Worm (Caenorhabditis elegans) whole organism, L1 larva: ENCODE measurements around the gene F42A10.7.

Experiments used
- ceh-82 ChIP-seq, 3 experiments: fragments of 150-350 bp in 1 of 3; sonication (generic microtip) in 2 of 3; optimal IDR thresholded peaks; 2 replicates each; lab custom pipeline; 2014 to 2017; ENCODE audit warnings: missing biosample characterization in 3 of 3, missing genetic modification characterization in 3 of 3
- ceh-88 ChIP-seq: fragments of 200-800 bp; sonication (Bioruptor generic); IDR thresholded peaks from 2 replicates; pipeline ENCODE4 v1.3.6; 2022; ENCODE audit warnings: missing genetic modification characterization, missing compliant biosample characterization
- efl-1 ChIP-seq, 4 experiments: fragments of 150-350 bp; optimal IDR thresholded peaks in 3 of 4; peaks in 1 of 4; 1 replicate in 1 of 4; 2 replicates in 3 of 4; lab custom pipeline; 2014; ENCODE audit warnings: missing biosample characterization in 2 of 4, missing genetic modification characterization in 2 of 4, missing genetic modification reagents in 2 of 4
- fkh-4 ChIP-seq: sonication (generic microtip); optimal IDR thresholded peaks from 2 replicates; lab custom pipeline; 2016; ENCODE audit warnings: missing compliant biosample characterization, missing genetic modification characterization, borderline replicate concordance
- nhr-237 ChIP-seq: fragments of 150-350 bp; optimal IDR thresholded peaks from 2 replicates; lab custom pipeline; 2014; ENCODE audit warnings: missing biosample characterization, missing genetic modification characterization
- nhr-77 ChIP-seq: fragments of 150-350 bp; optimal IDR thresholded peaks from 2 replicates; lab custom pipeline; 2014; ENCODE audit warnings: missing biosample characterization, missing genetic modification characterization

DNA sequence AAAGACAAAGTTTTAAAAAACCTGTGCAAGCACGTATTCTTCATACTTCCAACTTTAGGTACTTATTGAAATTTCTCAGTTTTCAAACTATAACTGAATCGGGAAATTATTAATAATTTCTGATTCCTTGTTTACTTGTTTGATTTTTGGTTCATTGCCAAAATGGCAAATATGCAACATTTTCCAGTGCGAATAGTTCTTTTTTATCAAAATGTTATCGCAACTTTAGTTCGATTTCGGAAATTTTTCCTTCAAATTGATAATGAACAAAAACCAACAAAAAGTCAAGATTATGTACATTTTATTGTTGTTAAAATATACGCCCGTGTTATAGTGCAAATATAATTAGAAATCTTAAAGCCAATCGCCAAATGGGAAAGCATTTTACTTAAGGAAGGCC is 855 bp downstream of the F42A10.7 start:
- TF ChIP-seq efl-1 (optimal IDR thresholded peaks at IDR 0.05; lab: Kevin White, UChicago) = no peak
- TF ChIP-seq efl-1 (GFP tag; optimal IDR thresholded peaks at IDR 0.05 in 1 of 2; lab: Kevin White, UChicago) = no peak
- no peak for TF ChIP-seq nhr-237 (tag; lab: Kevin White, UChicago)
- no peak for TF ChIP-seq fkh-4 (tag; lab: Kevin White, UChicago)
- TF ChIP-seq ceh-88 (GFP tag; lab: Robert Waterston, UW) = no peak
- no peak for TF ChIP-seq nhr-77 (tag; lab: Kevin White, UChicago)
- TF ChIP-seq ceh-82 (tag; optimal IDR thresholded peaks at IDR 0.05; lab: Kevin White, UChicago) = no peak
